Fruit fly (Drosophila melanogaster) whole organism, embryonic: ENCODE data around the gene CG33090.

ENCODE experiments used
- Adf1 ChIP-seq: fragments of 200-800 bp; sonication (Bioruptor generic); IDR thresholded peaks from 2 replicates; pipeline ENCODE4 v1.3.6; 2022; ENCODE audit warnings: missing biosample characterization, missing genetic modification characterization
- CG10979 ChIP-seq: fragments of 200-800 bp; sonication (Bioruptor generic); optimal IDR thresholded peaks from 2 replicates; lab custom pipeline; 2018; ENCODE audit warnings: missing biosample characterization, mild to moderate bottlenecking, missing genetic modification characterization, moderate library complexity
- CG11696 ChIP-seq: fragments of 200-800 bp; sonication (Bioruptor generic); IDR thresholded peaks from 2 replicates; pipeline ENCODE4 v1.3.6; 2022; ENCODE audit warnings: missing biosample characterization, missing genetic modification characterization
- CG12071 ChIP-seq: fragments of 200-800 bp; sonication (Bioruptor generic); optimal IDR thresholded peaks from 3 replicates; lab custom pipeline; 2018; ENCODE audit warnings: missing biosample characterization, mild to moderate bottlenecking, missing genetic modification characterization
- CG12236 ChIP-seq: fragments of 200-800 bp; sonication (Bioruptor generic); optimal IDR thresholded peaks from 2 replicates; lab custom pipeline; 2016; ENCODE audit warnings: missing biosample characterization, missing genetic modification characterization
- CG12391 ChIP-seq: fragments of 200-800 bp; sonication (Bioruptor generic); optimal IDR thresholded peaks from 3 replicates; lab custom pipeline; 2018; ENCODE audit warnings: missing biosample characterization, mild to moderate bottlenecking, missing genetic modification characterization, moderate library complexity
- CG12744 ChIP-seq: fragments of 200-800 bp; sonication (Bioruptor generic); optimal IDR thresholded peaks from 2 replicates; lab custom pipeline; 2016; ENCODE audit warnings: missing biosample characterization, missing genetic modification characterization
- CG13894 ChIP-seq: fragments of 200-800 bp; sonication (Bioruptor generic); optimal IDR thresholded peaks from 3 replicates; lab custom pipeline; 2018; ENCODE audit warnings: missing biosample characterization, mild to moderate bottlenecking, missing genetic modification characterization, moderate library complexity
- CG14441 ChIP-seq: fragments of 200-800 bp; sonication (Bioruptor generic); IDR thresholded peaks from 2 replicates; pipeline ENCODE4 v1.3.6; 2022; ENCODE audit warnings: missing biosample characterization, missing genetic modification characterization
- CG1603 ChIP-seq: fragments of 200-800 bp; sonication (Bioruptor generic); optimal IDR thresholded peaks from 2 replicates; lab custom pipeline; 2019; ENCODE audit warnings: missing biosample characterization, mild to moderate bottlenecking, missing genetic modification characterization, moderate library complexity
- CG17186 ChIP-seq: fragments of 200-800 bp; sonication (Bioruptor generic); optimal IDR thresholded peaks from 3 replicates; lab custom pipeline; 2017; ENCODE audit warnings: missing biosample characterization, missing genetic modification reagents, missing genetic modification characterization
- CG17359 ChIP-seq: fragments of 200-800 bp; sonication (Bioruptor generic); optimal IDR thresholded peaks from 3 replicates; lab custom pipeline; 2018; ENCODE audit warnings: missing biosample characterization, mild to moderate bottlenecking, missing genetic modification characterization, moderate library complexity
- CG2875 ChIP-seq: fragments of 200-800 bp; sonication (Bioruptor generic); optimal IDR thresholded peaks from 2 replicates; lab custom pipeline; 2017; ENCODE audit warnings: missing biosample characterization, mild to moderate bottlenecking, missing genetic modification characterization, missing genetic modification reagents
- CG6689 ChIP-seq: fragments of 200-800 bp; sonication (Bioruptor generic); IDR thresholded peaks from 2 replicates; pipeline ENCODE4 v1.3.6; 2022; ENCODE audit warnings: missing biosample characterization, missing genetic modification characterization
- CG6813 ChIP-seq: fragments of 200-800 bp; sonication (Bioruptor generic); optimal IDR thresholded peaks from 2 replicates; lab custom pipeline; 2017; ENCODE audit warnings: missing biosample characterization, missing genetic modification characterization, mild to moderate bottlenecking, moderate library complexity, missing genetic modification reagents
- CG6854 ChIP-seq: fragments of 200-800 bp; sonication (Bioruptor generic); optimal IDR thresholded peaks from 3 replicates; lab custom pipeline; 2017; ENCODE audit warnings: missing biosample characterization, mild to moderate bottlenecking, missing genetic modification characterization
- CG7556 ChIP-seq: fragments of 200-800 bp; sonication (Bioruptor generic); optimal IDR thresholded peaks from 2 replicates; lab custom pipeline; 2017; ENCODE audit warnings: missing biosample characterization, mild to moderate bottlenecking, missing genetic modification characterization
- CG7839 ChIP-seq: fragments of 200-800 bp; sonication (Bioruptor generic); optimal IDR thresholded peaks from 3 replicates; lab custom pipeline; 2018; ENCODE audit warnings: missing biosample characterization, mild to moderate bottlenecking, missing genetic modification characterization, moderate library complexity
- CG9876 ChIP-seq: fragments of 200-800 bp; sonication (Bioruptor generic); optimal IDR thresholded peaks from 2 replicates; lab custom pipeline; 2016; ENCODE audit warnings: missing biosample characterization, missing genetic modification characterization
- CTCF ChIP-seq: fragments of 200-800 bp; sonication (Bioruptor generic); optimal IDR thresholded peaks from 2 replicates; lab custom pipeline; 2017; ENCODE audit warnings: missing biosample characterization, mild to moderate bottlenecking, missing genetic modification characterization, moderate library complexity
- D ChIP-seq, 2 experiments: fragments of 200-800 bp in 1 of 2; fragments of >200 bp in 1 of 2; sonication (Bioruptor generic) in 1 of 2; optimal IDR thresholded peaks; 2 replicates in 1 of 2; 3 replicates in 1 of 2; lab custom pipeline; 2017; ENCODE audit warnings: mild to moderate bottlenecking in 1 of 2, missing biosample characterization in 1 of 2, missing genetic modification characterization in 1 of 2, missing genetic modification reagents in 1 of 2
- Ravus ChIP-seq: fragments of 200-800 bp; sonication (Bioruptor generic); IDR thresholded peaks from 2 replicates; pipeline ENCODE4 v1.3.6; 2022; ENCODE audit warnings: missing biosample characterization, missing genetic modification characterization
- Scr ChIP-seq: fragments of 200-800 bp; sonication (Bioruptor generic); IDR thresholded peaks from 2 replicates; pipeline ENCODE4 v1.3.6; 2022; ENCODE audit warnings: missing biosample characterization, missing genetic modification characterization; ENCODE audit not compliant: partially characterized antibody
- Tbp ChIP-seq: fragments of >200 bp; optimal IDR thresholded peaks from 2 replicates; lab custom pipeline; 2018; ENCODE audit warnings: missing biosample characterization, missing genetic modification characterization
- YL-1 ChIP-seq: fragments of 200-800 bp; sonication (Bioruptor generic); optimal IDR thresholded peaks from 3 replicates; lab custom pipeline; 2017; ENCODE audit warnings: missing biosample characterization, mild to moderate bottlenecking, missing genetic modification characterization
- bsh ChIP-seq, 2 experiments: fragments of 200-800 bp; sonication (Bioruptor generic); optimal IDR thresholded peaks; 2 replicates each; lab custom pipeline; 2017 to 2018; ENCODE audit warnings: mild to moderate bottlenecking in 2 of 2, missing biosample characterization in 2 of 2, missing genetic modification characterization in 2 of 2, moderate library complexity in 1 of 2
- corto ChIP-seq: fragments of 200-800 bp; sonication (Bioruptor generic); optimal IDR thresholded peaks from 2 replicates; lab custom pipeline; 2016; ENCODE audit warnings: missing biosample characterization, mild to moderate bottlenecking, missing genetic modification characterization, moderate library complexity
- cwo ChIP-seq: fragments of 200-800 bp; sonication (Bioruptor generic); optimal IDR thresholded peaks from 3 replicates; lab custom pipeline; 2017; ENCODE audit warnings: missing biosample characterization, missing genetic modification characterization, mild to moderate bottlenecking, moderate library complexity, missing genetic modification reagents
- disco-r ChIP-seq: fragments of 200-800 bp; sonication (Bioruptor generic); optimal IDR thresholded peaks from 2 replicates; lab custom pipeline; 2016; ENCODE audit warnings: missing biosample characterization, missing genetic modification characterization
- emc ChIP-seq: fragments of 200-800 bp; sonication (Bioruptor generic); optimal IDR thresholded peaks from 2 replicates; lab custom pipeline; 2016; ENCODE audit warnings: missing biosample characterization, missing genetic modification characterization
- fd64A ChIP-seq: fragments of 200-800 bp; sonication (Bioruptor generic); optimal IDR thresholded peaks from 3 replicates; lab custom pipeline; 2018; ENCODE audit warnings: missing biosample characterization, mild to moderate bottlenecking, missing genetic modification characterization
- gem ChIP-seq: fragments of 200-800 bp; sonication (Bioruptor generic); optimal IDR thresholded peaks from 2 replicates; lab custom pipeline; 2019; ENCODE audit warnings: missing biosample characterization, mild to moderate bottlenecking, missing genetic modification characterization, moderate library complexity
- gfzf ChIP-seq: fragments of 200-800 bp; sonication (Bioruptor generic); optimal IDR thresholded peaks from 2 replicates; lab custom pipeline; 2016; ENCODE audit warnings: missing biosample characterization, mild to moderate bottlenecking, missing genetic modification characterization, moderate library complexity
- gt ChIP-seq: fragments of 200-800 bp; sonication (Bioruptor generic); IDR thresholded peaks from 2 replicates; pipeline ENCODE4 v1.3.6; 2022; ENCODE audit warnings: missing biosample characterization, missing genetic modification characterization
- insv ChIP-seq, 2 experiments: fragments of 200-800 bp; sonication (Bioruptor generic); optimal IDR thresholded peaks; 3 replicates each; lab custom pipeline; 2016 to 2018; ENCODE audit warnings: missing biosample characterization in 2 of 2, missing genetic modification characterization in 2 of 2
- lilli ChIP-seq: fragments of 200-800 bp; sonication (Bioruptor generic); optimal IDR thresholded peaks from 3 replicates; lab custom pipeline; 2016; ENCODE audit warnings: missing biosample characterization, missing genetic modification characterization
- lmd ChIP-seq: fragments of 200-800 bp; sonication (Bioruptor generic); IDR thresholded peaks from 2 replicates; pipeline ENCODE4 v1.3.6; 2022; ENCODE audit warnings: missing biosample characterization, missing genetic modification characterization
- maf-S ChIP-seq: fragments of 200-800 bp; sonication (Bioruptor generic); optimal IDR thresholded peaks from 2 replicates; lab custom pipeline; 2016; ENCODE audit warnings: missing biosample characterization, missing genetic modification characterization
- mam ChIP-seq: fragments of 200-800 bp; sonication (Bioruptor generic); optimal IDR thresholded peaks from 3 replicates; lab custom pipeline; 2016; ENCODE audit warnings: missing biosample characterization, missing genetic modification characterization
- otp ChIP-seq: fragments of 200-800 bp; sonication (Bioruptor generic); IDR thresholded peaks from 3 replicates; pipeline ENCODE4, ENCODE4 v1.3.6; 2022; ENCODE audit warnings: missing biosample characterization, missing genetic modification characterization
- row ChIP-seq: fragments of 200-800 bp; sonication (Bioruptor generic); IDR thresholded peaks from 3 replicates; pipeline ENCODE4 v1.3.6; 2022; ENCODE audit warnings: missing biosample characterization, missing genetic modification characterization
- run ChIP-seq: fragments of 200-800 bp; sonication (Bioruptor generic); optimal IDR thresholded peaks from 3 replicates; lab custom pipeline; 2018; ENCODE audit warnings: missing biosample characterization, mild to moderate bottlenecking, missing genetic modification characterization
- sim ChIP-seq: fragments of 200-800 bp; sonication (Bioruptor generic); IDR thresholded peaks from 2 replicates; pipeline ENCODE4 v1.3.6; 2022; ENCODE audit warnings: missing biosample characterization, missing genetic modification characterization
- sob ChIP-seq: fragments of 200-800 bp; sonication (Bioruptor generic); IDR thresholded peaks from 2 replicates; pipeline ENCODE4 v1.3.6; 2022; ENCODE audit warnings: missing biosample characterization, missing genetic modification characterization
- tio ChIP-seq: fragments of 200-800 bp; sonication (Bioruptor generic); optimal IDR thresholded peaks from 2 replicates; lab custom pipeline; 2017; ENCODE audit warnings: missing biosample characterization, missing genetic modification characterization, inconsistent platforms
- twi ChIP-seq: fragments of 200-800 bp; optimal IDR thresholded peaks from 2 replicates; lab custom pipeline; 2019; ENCODE audit warnings: missing biosample characterization, mild to moderate bottlenecking, missing genetic modification characterization, moderate library complexity
- tx ChIP-seq: fragments of 200-800 bp; sonication (Bioruptor generic); optimal IDR thresholded peaks from 2 replicates; lab custom pipeline; 2016; ENCODE audit warnings: missing biosample characterization, missing genetic modification characterization
- usp ChIP-seq: fragments of >200 bp; optimal IDR thresholded peaks from 2 replicates; lab custom pipeline; 2017; ENCODE audit warnings: missing biosample characterization, missing genetic modification characterization
- vvl ChIP-seq: fragments of 200-800 bp; sonication (Bioruptor generic); IDR thresholded peaks from 2 replicates; pipeline ENCODE4 v1.3.6; 2022; ENCODE audit warnings: missing biosample characterization, missing genetic modification characterization

The CG33090 gene

DNA sequence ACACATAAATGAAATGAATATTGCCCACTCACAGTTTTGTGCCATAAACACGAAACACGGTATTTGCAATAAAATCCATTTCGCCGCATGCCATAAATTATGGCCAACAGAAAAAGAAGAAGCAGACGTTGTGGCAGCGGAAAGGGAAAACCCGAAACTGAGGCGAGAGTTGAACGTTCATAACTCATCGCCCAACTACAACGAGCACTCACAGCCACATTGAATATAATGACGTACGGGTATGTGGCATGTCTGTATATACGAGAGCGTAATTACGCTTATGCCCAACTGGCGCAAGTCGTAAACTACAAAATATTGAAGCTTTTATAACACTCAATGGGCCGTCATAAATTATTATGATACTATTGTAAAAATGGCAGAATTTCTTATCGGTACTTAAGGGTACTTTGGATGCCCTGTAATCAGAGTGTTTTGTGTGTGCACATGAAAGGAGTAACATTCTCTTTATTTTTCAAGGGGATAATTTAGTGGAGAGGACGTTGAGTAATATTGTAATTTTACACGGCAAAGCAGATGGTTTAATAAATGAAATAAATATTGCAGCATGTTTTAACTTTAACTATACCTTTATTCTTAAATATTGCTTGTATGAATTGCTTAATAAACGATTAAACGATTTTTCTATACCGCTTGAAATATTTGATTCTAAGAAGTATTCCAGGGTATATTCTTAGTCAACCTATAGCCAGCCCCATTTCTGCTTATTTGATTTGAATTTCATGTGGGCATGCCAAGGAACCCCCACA is 60.5 kb downstream of the CG33090 start (continued):
- no peak for TF ChIP-seq gt
- TF ChIP-seq lmd (GFP tag; lab: Robert Waterston, UW), result no peak
- TF ChIP-seq D (optimal IDR thresholded peaks at IDR 0.05; lab: Kevin White, UChicago), result no peak
- no peak for TF ChIP-seq D (GFP tag; optimal IDR thresholded peaks at IDR 0.05; lab: Kevin White, UChicago)
- TF ChIP-seq CG2875 (GFP tag; lab: Kevin White, UChicago), result no peak
- peak; percentile 13 for TF ChIP-seq CG7556
- TF ChIP-seq Scr (GFP tag; lab: Robert Waterston, UW), result no peak
- TF ChIP-seq row (GFP tag; lab: Robert Waterston, UW), result peak; percentile 60
- TF ChIP-seq CG17359, result peak; percentile 27
- TF ChIP-seq tio (GFP tag; lab: Kevin White, UChicago), result no peak
- TF ChIP-seq CG10979 (tag; lab: Kevin White, UChicago), result peak; percentile 41
- TF ChIP-seq CG7839 (tag; lab: Kevin White, UChicago), result peak; percentile 42
- no peak for TF ChIP-seq twi
- no peak for TF ChIP-seq maf-S (GFP tag; lab: Kevin White, UChicago)
- TF ChIP-seq CG11696, result 0 out of 2 replicates have a peak, but pooled peaks have one; percentile 7
- TF ChIP-seq mam (GFP tag; lab: Kevin White, UChicago), result no peak
- 0 out of 2 replicates have a peak, but pooled peaks have one; percentile 35 for TF ChIP-seq CG6689 (GFP tag; lab: Robert Waterston, UW)
- TF ChIP-seq CG14441 (GFP tag; lab: Robert Waterston, UW), result peak; percentile 33; the same call in 1 of the 2 replicates
- TF ChIP-seq sim (GFP tag; lab: Robert Waterston, UW), result peak; percentile 35; the same call in 1 of the 2 replicates
- no peak for TF ChIP-seq insv (GFP tag; optimal IDR thresholded peaks at IDR 0.05; lab: Kevin White, UChicago)
- peak; percentile 54 for TF ChIP-seq cwo (GFP tag; lab: Kevin White, UChicago)
- no peak for TF ChIP-seq Ravus (GFP tag; lab: Robert Waterston, UW)
- TF ChIP-seq sob, result 0 out of 2 replicates have a peak, but pooled peaks have one; percentile 30
- TF ChIP-seq CG12744 (GFP tag; lab: Kevin White, UChicago), result no peak
- peak; percentile 6 for TF ChIP-seq CG12391 (tag; lab: Kevin White, UChicago)
- TF ChIP-seq vvl, result no peak
- TF ChIP-seq bsh (GFP tag; optimal IDR thresholded peaks at IDR 0.05; lab: Kevin White, UChicago), result peak in 1 of 2 experiments; percentile 24
- TF ChIP-seq otp (GFP tag; lab: Robert Waterston, UW), result no peak
- peak; percentile 0 for TF ChIP-seq lilli
- TF ChIP-seq corto (GFP tag; lab: Kevin White, UChicago), result no peak
- TF ChIP-seq tx (GFP tag; lab: Kevin White, UChicago), result no peak
- peak; percentile 24 for TF ChIP-seq fd64A (GFP tag; lab: Kevin White, UChicago)
- TF ChIP-seq Tbp, result no peak
- TF ChIP-seq CG13894 (tag; lab: Kevin White, UChicago), result peak; percentile 68
- no peak for TF ChIP-seq YL-1
- no peak for TF ChIP-seq emc (GFP tag; lab: Kevin White, UChicago)
- TF ChIP-seq CG6813 (GFP tag; lab: Kevin White, UChicago), result peak; percentile 13
- no peak for TF ChIP-seq CG12236 (GFP tag; lab: Kevin White, UChicago)
- peak; percentile 42 for TF ChIP-seq CG1603 (tag; lab: Kevin White, UChicago)
- 0 out of 2 replicates have a peak, but pooled peaks have one; percentile 5 for TF ChIP-seq Adf1 (GFP tag; lab: Robert Waterston, UW)
- TF ChIP-seq gfzf (GFP tag; lab: Kevin White, UChicago), result no peak
- TF ChIP-seq CG6854 (GFP tag; lab: Kevin White, UChicago), result peak; percentile 33
- TF ChIP-seq gem (tag; lab: Kevin White, UChicago), result peak; percentile 47
- TF ChIP-seq usp (GFP tag; lab: Kevin White, UChicago), result no peak
- peak; percentile 56 for TF ChIP-seq CTCF
- TF ChIP-seq CG17186 (GFP tag; lab: Kevin White, UChicago), result no peak
- no peak for TF ChIP-seq disco-r (GFP tag; lab: Kevin White, UChicago)
- no peak for TF ChIP-seq CG9876 (GFP tag; lab: Kevin White, UChicago)
- peak; percentile 69 for TF ChIP-seq CG12071 (GFP tag; lab: Kevin White, UChicago)
- peak; percentile 37 for TF ChIP-seq run (tag; lab: Kevin White, UChicago)
